Worm (Caenorhabditis elegans): Measurements from ENCODE around the gene tag-290.

Gene tag-290

DNA sequence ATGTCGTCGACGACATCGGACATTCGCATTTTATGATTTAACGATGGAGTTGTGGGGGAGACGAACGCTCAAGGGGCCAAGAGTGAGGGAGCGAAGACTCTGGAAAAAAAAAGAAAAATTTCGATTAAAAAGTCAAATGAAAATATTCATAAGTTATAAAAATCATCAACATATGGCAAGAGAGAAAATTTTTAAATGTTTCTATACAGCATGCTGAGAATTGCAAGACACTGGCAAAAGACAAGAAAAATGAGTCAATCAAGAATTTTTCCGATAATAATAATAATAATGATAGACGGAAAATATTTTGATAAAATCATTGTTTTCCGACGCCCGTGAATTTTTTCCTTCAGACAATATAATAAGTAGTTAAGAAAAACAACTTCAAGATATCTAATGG, 24.1 kb downstream of the tag-290 start, which contains the start of gene sipa-1:
Gene sipa-1, minus strand, starts transcription at position 101 of the 400 bp plus-strand sequence.
- TF ChIP-seq fkh-6 (tag; optimal IDR thresholded peaks at IDR 0.05) (no peak), ceh-6 (GFP tag; optimal IDR thresholded peaks at IDR 0.05) (no peak), tbx-7 (tag; optimal IDR thresholded peaks at IDR 0.05) (no peak), unc-86 (tag; optimal IDR thresholded peaks at IDR 0.05) (no peak), pha-2 (tag; optimal IDR thresholded peaks at IDR 0.05) (no peak), ceh-45 (GFP tag; IDR thresholded peaks at IDR 0.05) (no peak), npax-4 (tag; optimal IDR thresholded peaks at IDR 0.05) (no peak)

DNA sequence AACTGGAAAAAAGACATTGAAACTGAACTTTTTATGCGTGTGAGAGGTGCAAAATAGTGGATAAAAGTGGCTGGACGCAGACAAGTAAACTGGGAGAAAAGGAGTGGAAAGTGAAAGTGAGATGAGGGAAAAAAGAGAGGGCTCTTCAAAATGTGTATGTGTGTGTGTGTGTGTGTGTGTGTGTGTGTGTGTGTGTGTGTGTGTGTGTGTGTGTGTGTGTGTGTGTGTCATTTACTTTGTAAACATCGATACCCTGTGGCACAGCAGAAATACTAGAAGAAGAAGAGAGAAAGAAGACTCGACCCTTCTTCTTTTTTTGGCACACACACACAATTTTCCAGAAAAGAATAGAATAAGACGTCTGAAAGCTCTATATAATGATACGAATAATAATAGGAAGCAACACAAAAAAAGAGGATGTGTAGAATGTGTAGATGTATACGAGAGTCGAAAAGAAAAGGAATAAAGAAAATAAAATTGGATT, 25.6 kb downstream of the tag-290 start:
- TF ChIP-seq hlh-13 (GFP tag; optimal IDR thresholded peaks at IDR 0.05) (peak; percentile 17), ceh-2 (tag; optimal IDR thresholded peaks at IDR 0.05) (no peak), nfya-1 (tag; optimal IDR thresholded peaks at IDR 0.05) (peak; percentile 17), fkh-10 (GFP tag; optimal IDR thresholded peaks at IDR 0.05) (no peak), pat-9 (tag; optimal IDR thresholded peaks at IDR 0.05) (peak; percentile 1), ceh-18 (tag; optimal IDR thresholded peaks at IDR 0.05) (peak; percentile 75), unc-42 (tag; optimal IDR thresholded peaks at IDR 0.05) (peak; percentile 75), ama-1 (optimal IDR thresholded peaks at IDR 0.05) (no peak)

- TF ChIP-seq hlh-30 (tag; optimal IDR thresholded peaks at IDR 0.05; ENCODE audit: insufficient read depth) = no peak
- no peak for TF ChIP-seq elt-4 (tag; optimal IDR thresholded peaks at IDR 0.05)
- no peak for TF ChIP-seq gmeb-2 (tag; optimal IDR thresholded peaks at IDR 0.05)
- TF ChIP-seq nfya-1 (tag; optimal IDR thresholded peaks at IDR 0.05) = peak; percentile 45
- no peak for TF ChIP-seq ceh-30 (tag; optimal IDR thresholded peaks at IDR 0.05)
- no peak for TF ChIP-seq syd-9 (tag; optimal IDR thresholded peaks at IDR 0.05)
- no peak for TF ChIP-seq fkh-6 (tag; optimal IDR thresholded peaks at IDR 0.05)
- no peak for TF ChIP-seq ceh-48 (tag; optimal IDR thresholded peaks at IDR 0.05)
- TF ChIP-seq ama-1 (optimal IDR thresholded peaks at IDR 0.05) = no peak
- TF ChIP-seq mec-3 (tag; optimal IDR thresholded peaks at IDR 0.05; ENCODE audit: borderline replicate concordance) = no peak
- no peak for TF ChIP-seq rnt-1 (tag; optimal IDR thresholded peaks at IDR 0.05)
- TF ChIP-seq pha-2 (tag; optimal IDR thresholded peaks at IDR 0.05) = no peak
- TF ChIP-seq dmd-4 (tag; optimal IDR thresholded peaks at IDR 0.05; ENCODE audit: borderline replicate concordance) = no peak
- peak; percentile 32 for TF ChIP-seq ref-2 (tag; optimal IDR thresholded peaks at IDR 0.05)
- no peak for TF ChIP-seq sdc-2 (tag; optimal IDR thresholded peaks at IDR 0.05)
- no peak for TF ChIP-seq zip-5 (tag; optimal IDR thresholded peaks at IDR 0.05)
- TF ChIP-seq madf-2 (tag; optimal IDR thresholded peaks at IDR 0.05) = no peak
- peak; percentile 79 for TF ChIP-seq ceh-18 (tag; optimal IDR thresholded peaks at IDR 0.05)
- TF ChIP-seq C38D4.7 (GFP tag; optimal IDR thresholded peaks at IDR 0.05) = no peak
- TF ChIP-seq tbx-7 (tag; optimal IDR thresholded peaks at IDR 0.05) = no peak
- TF ChIP-seq K02D7.2 (tag; optimal IDR thresholded peaks at IDR 0.05) = no peak
- no peak for TF ChIP-seq pag-3 (tag; optimal IDR thresholded peaks at IDR 0.05; ENCODE audit: borderline replicate concordance)
- no peak for TF ChIP-seq pax-1 (tag; optimal IDR thresholded peaks at IDR 0.05)
- TF ChIP-seq pqm-1 (tag; optimal IDR thresholded peaks at IDR 0.05) = no peak
- TF ChIP-seq fkh-10 (GFP tag; optimal IDR thresholded peaks at IDR 0.05) = no peak
- no peak for TF ChIP-seq elt-2 (tag; optimal IDR thresholded peaks at IDR 0.05)
- no peak for TF ChIP-seq nhr-232 (tag; optimal IDR thresholded peaks at IDR 0.05)
- no peak for TF ChIP-seq ahr-1 (tag; optimal IDR thresholded peaks at IDR 0.05)
- no peak for TF ChIP-seq T23F11.4 (GFP tag; optimal IDR thresholded peaks at IDR 0.05)
- TF ChIP-seq ceh-9 (tag; optimal IDR thresholded peaks at IDR 0.05) = no peak
- TF ChIP-seq ceh-19 (GFP tag; optimal IDR thresholded peaks at IDR 0.05) = peak; percentile 33
- TF ChIP-seq ceh-34 (tag; optimal IDR thresholded peaks at IDR 0.05) = no peak
- TF ChIP-seq sox-2 (GFP tag; IDR thresholded peaks at IDR 0.05) = no peak
- no peak for TF ChIP-seq ceh-45 (GFP tag; IDR thresholded peaks at IDR 0.05)
- TF ChIP-seq lin-11 (tag; optimal IDR thresholded peaks at IDR 0.05) = no peak
- peak; percentile 48 for TF ChIP-seq tbx-2 (tag; optimal IDR thresholded peaks at IDR 0.05)
- no peak for TF ChIP-seq ceh-22 (tag; optimal IDR thresholded peaks at IDR 0.05)
- TF ChIP-seq ceh-24 (tag; optimal IDR thresholded peaks at IDR 0.05) = no peak
- no peak for TF ChIP-seq hlh-8 (tag; optimal IDR thresholded peaks at IDR 0.05)
- peak; percentile 89 for TF ChIP-seq ceh-14 (tag; optimal IDR thresholded peaks at IDR 0.05)
- no peak for TF ChIP-seq ceh-2 (tag; optimal IDR thresholded peaks at IDR 0.05)
- TF ChIP-seq pat-9 (tag; optimal IDR thresholded peaks at IDR 0.05) = peak; percentile 14
- peak; percentile 79 for TF ChIP-seq ceh-31 (tag; optimal IDR thresholded peaks at IDR 0.05)
Measured at ce11 chrV:11641298-11641787, 28.2 kb downstream of the tag-290 start.
